Worm (Caenorhabditis elegans): ENCODE data around the gene ilys-4.

DNA sequence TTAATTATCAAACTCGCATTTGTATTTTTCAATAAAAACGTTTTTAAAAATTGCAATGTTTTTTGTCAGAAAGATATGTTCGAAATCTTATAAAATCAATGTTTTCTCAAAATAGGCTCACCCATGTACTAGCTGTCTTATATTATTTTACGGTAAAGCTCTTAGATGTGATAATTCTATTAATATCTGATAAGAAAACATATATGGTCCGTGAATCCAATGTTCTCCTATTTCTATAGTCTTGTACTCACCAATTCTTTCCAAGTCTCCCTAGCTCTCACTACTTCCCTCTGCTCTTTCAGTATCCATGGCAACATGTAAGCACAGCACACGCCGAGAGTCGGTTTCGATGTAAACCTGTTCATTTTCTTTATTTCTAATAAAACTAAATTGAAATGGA, 36.4 kb upstream of the ilys-4 start, which contains the start of gene bbs-2:
- TF ChIP-seq ama-1 (optimal IDR thresholded peaks at IDR 0.05) (no peak), tbx-11 (GFP tag; IDR thresholded peaks at IDR 0.05) (no peak), aly-1 (tag; optimal IDR thresholded peaks at IDR 0.05) (no peak), ets-7 (tag; optimal IDR thresholded peaks at IDR 0.05) (no peak), scrt-1 (GFP tag; IDR thresholded peaks at IDR 0.05) (no peak)

All from whole organism, early embryonic.